Fruit fly (Drosophila melanogaster) whole organism, embryonic: Measurements from ENCODE around the gene CG13021.

Experiments used
- Xrp1 ChIP-seq: fragments of 200-800 bp; sonication (Bioruptor generic); IDR thresholded peaks from 2 replicates; pipeline ENCODE4 v1.3.6; 2022; ENCODE audit warnings: missing biosample characterization, missing genetic modification characterization
- onecut ChIP-seq: fragments of 200-800 bp; sonication (Bioruptor generic); IDR thresholded peaks from 2 replicates; pipeline ENCODE4 v1.3.6; 2022; ENCODE audit warnings: missing biosample characterization, missing genetic modification characterization

Gene CG13021

DNA sequence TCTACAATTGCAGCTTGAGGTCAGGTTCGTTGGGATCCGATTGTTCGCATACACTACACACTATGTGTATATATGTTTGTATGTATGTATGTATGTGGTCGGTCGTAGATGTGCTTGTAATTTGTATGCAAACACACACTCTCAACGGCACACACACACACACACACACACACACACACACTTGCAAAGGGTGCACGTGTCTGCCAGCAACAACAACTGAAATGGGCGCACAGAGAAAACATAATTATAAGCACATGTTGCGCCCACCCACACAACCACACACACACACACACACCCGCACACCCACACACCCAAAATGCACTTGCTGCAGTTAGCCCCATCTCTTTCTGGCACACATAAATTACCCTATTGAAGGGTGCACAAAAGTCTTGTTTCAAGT is 44.3 kb downstream of the CG13021 start (continued):
- TF ChIP-seq Xrp1 (no peak), onecut (no peak)
